Fruit fly (Drosophila melanogaster) whole organism, pupa: ENCODE data around the gene CG7130.

ENCODE experiments used
- CG12605 ChIP-seq: fragments of 200-800 bp; sonication (Bioruptor generic); IDR thresholded peaks from 2 replicates; pipeline ENCODE4 v1.3.6; 2022; ENCODE audit warnings: missing biosample characterization, missing genetic modification characterization
- CG13204 ChIP-seq: fragments of 200-800 bp; sonication (Bioruptor generic); optimal IDR thresholded peaks from 2 replicates; lab custom pipeline; 2018; ENCODE audit warnings: missing biosample characterization, mild to moderate bottlenecking, missing genetic modification characterization, moderate library complexity
- CG14655 ChIP-seq: fragments of 200-800 bp; sonication (Bioruptor generic); optimal IDR thresholded peaks from 3 replicates; lab custom pipeline; 2017; ENCODE audit warnings: mild to moderate bottlenecking, missing biosample characterization, missing genetic modification reagents, missing genetic modification characterization
- CG34367 ChIP-seq: fragments of 200-800 bp; sonication (Bioruptor generic); optimal IDR thresholded peaks from 2 replicates; lab custom pipeline; 2018; ENCODE audit warnings: missing biosample characterization, mild to moderate bottlenecking, missing genetic modification characterization
- CG4496 ChIP-seq: fragments of 200-800 bp; sonication (Bioruptor generic); IDR thresholded peaks from 3 replicates; pipeline ENCODE4 v1.3.6; 2022; ENCODE audit warnings: missing biosample characterization, missing genetic modification characterization
- CG8159 ChIP-seq: fragments of 200-800 bp; sonication (Bioruptor generic); optimal IDR thresholded peaks from 3 replicates; lab custom pipeline; 2018; ENCODE audit warnings: missing biosample characterization, mild to moderate bottlenecking, missing genetic modification characterization, moderate library complexity
- CG8301 ChIP-seq: fragments of 200-800 bp; sonication (Bioruptor generic); optimal IDR thresholded peaks from 2 replicates; lab custom pipeline; 2018; ENCODE audit warnings: missing biosample characterization, mild to moderate bottlenecking, missing genetic modification characterization
- CG9948 ChIP-seq: fragments of 200-800 bp; sonication (Bioruptor generic); optimal IDR thresholded peaks from 2 replicates; lab custom pipeline; 2018; ENCODE audit warnings: missing biosample characterization, mild to moderate bottlenecking, missing genetic modification characterization, moderate library complexity
- EcR ChIP-seq: fragments of 200-800 bp; sonication (Bioruptor generic); optimal IDR thresholded peaks from 3 replicates; lab custom pipeline; 2019; ENCODE audit warnings: missing biosample characterization, missing genetic modification characterization, mild to moderate bottlenecking, moderate library complexity, missing genetic modification reagents
- Pif1A ChIP-seq: fragments of 200-800 bp; sonication (Bioruptor generic); optimal IDR thresholded peaks from 3 replicates; lab custom pipeline; 2016; ENCODE audit warnings: missing biosample characterization, missing genetic modification characterization
- Snoo ChIP-seq: fragments of 200-800 bp; sonication (Bioruptor generic); optimal IDR thresholded peaks from 3 replicates; lab custom pipeline; 2017; ENCODE audit warnings: missing biosample characterization, mild to moderate bottlenecking, missing genetic modification characterization, inconsistent platforms
- gl ChIP-seq: fragments of 200-800 bp; sonication (Bioruptor generic); optimal IDR thresholded peaks from 2 replicates; lab custom pipeline; 2018; ENCODE audit warnings: missing biosample characterization, mild to moderate bottlenecking, missing genetic modification characterization

- TF ChIP-seq gl (tag; lab: Kevin White, UChicago): no peak
- TF ChIP-seq EcR (GFP tag; lab: Kevin White, UChicago): no peak
- no peak for TF ChIP-seq CG8301 (tag; lab: Kevin White, UChicago)
- TF ChIP-seq Pif1A (GFP tag; lab: Kevin White, UChicago): no peak
- no peak for TF ChIP-seq CG12605
- TF ChIP-seq CG4496 (GFP tag; lab: Robert Waterston, UW): no peak
- TF ChIP-seq Snoo (tag; lab: Kevin White, UChicago): no peak
- no peak for TF ChIP-seq CG8159 (tag; lab: Kevin White, UChicago)
- no peak for TF ChIP-seq CG34367 (tag; lab: Kevin White, UChicago)
- TF ChIP-seq CG9948 (tag; lab: Kevin White, UChicago): no peak
- TF ChIP-seq CG14655: no peak
- no peak for TF ChIP-seq CG13204 (GFP tag; lab: Kevin White, UChicago)
Measured at dm6 chr3L:22070506-22070905, 5.0 kb downstream of the CG7130 start.
